Worm (Caenorhabditis elegans): ENCODE data around the gene C15H11.10.
A peak's percentile ranks its signal among the peaks of the same experiment; 100 is the strongest.

The C15H11.10 gene

DNA sequence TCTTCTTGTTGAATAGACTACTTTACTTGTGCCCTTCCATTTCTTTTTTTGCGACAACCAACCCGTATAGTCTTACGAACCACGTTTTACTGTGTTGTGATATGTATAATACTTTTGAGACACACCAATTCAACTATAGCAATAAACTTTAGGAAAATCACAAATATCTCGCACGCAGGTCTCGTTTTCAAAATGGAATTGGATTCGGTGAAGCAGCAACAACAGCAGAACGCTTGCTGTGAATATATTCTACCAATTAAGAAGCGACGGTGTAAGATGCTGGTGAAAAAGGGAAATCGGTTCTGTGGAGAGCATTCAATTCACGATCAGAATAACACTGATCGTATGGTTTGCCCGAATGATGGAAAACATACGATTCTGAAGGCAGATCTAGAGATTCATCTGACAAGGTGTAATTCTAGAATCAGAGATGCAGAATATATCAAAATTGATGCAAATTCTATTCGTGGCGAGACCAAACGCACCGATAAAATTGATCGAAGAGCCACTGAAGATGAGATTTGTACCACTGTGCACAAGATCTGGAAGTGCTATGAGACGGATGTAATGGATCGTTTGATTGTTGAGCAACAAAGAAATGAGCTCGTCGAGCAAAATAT is 37.6 kb upstream of the C15H11.10 start, which contains the start of gene Y49A3A.3 (continued):
- peak; percentile 67 for TF ChIP-seq spr-3 (GFP tag; optimal IDR thresholded peaks at IDR 0.05)
- TF ChIP-seq mdt-29 (GFP tag; IDR thresholded peaks at IDR 0.05) = no peak; the same call in 1 of the 2 replicates
- TF ChIP-seq T20F7.1 (GFP tag; optimal IDR thresholded peaks at IDR 0.05) = peak; percentile 60
- TF ChIP-seq rbr-2 (tag; optimal IDR thresholded peaks at IDR 0.05) = no peak
- peak; percentile 55 for TF ChIP-seq hlh-11 (tag; optimal IDR thresholded peaks at IDR 0.05)
- TF ChIP-seq Y5F2A.4 (GFP tag; optimal IDR thresholded peaks at IDR 0.05) = peak; percentile 62
- no peak for TF ChIP-seq zfp-2 (tag; optimal IDR thresholded peaks at IDR 0.05)
- TF ChIP-seq ZK337.2 (GFP tag; IDR thresholded peaks at IDR 0.05) = no peak
- TF ChIP-seq lin-29 (GFP tag; IDR thresholded peaks at IDR 0.05) = no peak
- TF ChIP-seq dmd-6 (GFP tag; IDR thresholded peaks at IDR 0.05) = peak; percentile 54
- no peak for TF ChIP-seq nhr-76 (tag; optimal IDR thresholded peaks at IDR 0.05)
- TF ChIP-seq set-16 (GFP tag; IDR thresholded peaks at IDR 0.05) = no peak
- peak in 1 of 2 experiments; percentile 65 for TF ChIP-seq lsy-2 (tag; optimal IDR thresholded peaks at IDR 0.05)
- no peak for TF ChIP-seq daf-12 (tag; optimal IDR thresholded peaks at IDR 0.05)
- TF ChIP-seq nhr-10 (tag; optimal IDR thresholded peaks at IDR 0.05) = no peak
- TF ChIP-seq R02D3.7 (tag; optimal IDR thresholded peaks at IDR 0.05) = no peak
- peak; percentile 37 for TF ChIP-seq duxl-1 (tag; optimal IDR thresholded peaks at IDR 0.05; ENCODE audit: poor library complexity)
- TF ChIP-seq aha-1 (tag) = peak; percentile 94
- no peak for TF ChIP-seq zag-1 (tag; optimal IDR thresholded peaks at IDR 0.05)
- TF ChIP-seq nhr-6 (tag; optimal IDR thresholded peaks at IDR 0.05) = peak; percentile 56
- TF ChIP-seq F49E8.2 (tag; optimal IDR thresholded peaks at IDR 0.05; ENCODE audit: borderline replicate concordance) = no peak
- peak; percentile 66 for TF ChIP-seq lin-38 (GFP tag; IDR thresholded peaks at IDR 0.05)
- TF ChIP-seq fkh-10 (GFP tag; optimal IDR thresholded peaks at IDR 0.05) = no peak
- no peak for TF ChIP-seq cey-2 (tag; optimal IDR thresholded peaks at IDR 0.05; ENCODE audit: borderline replicate concordance, insufficient read depth)
- TF ChIP-seq pqm-1 (tag; optimal IDR thresholded peaks at IDR 0.05) = no peak
- TF ChIP-seq ctbp-1 (GFP tag; IDR thresholded peaks at IDR 0.05) = peak; percentile 40; the same call in 1 of the 2 replicates
- no peak for TF ChIP-seq unc-39 (tag; optimal IDR thresholded peaks at IDR 0.05)
- no peak for TF ChIP-seq nhr-41 (GFP tag; IDR thresholded peaks at IDR 0.05)
- TF ChIP-seq nhr-25 (tag; optimal IDR thresholded peaks at IDR 0.05; ENCODE audit: borderline replicate concordance, insufficient read depth) = peak; percentile 59
- no peak for TF ChIP-seq nhr-77 (tag; optimal IDR thresholded peaks at IDR 0.05)
- TF ChIP-seq nhr-237 (tag; optimal IDR thresholded peaks at IDR 0.05) = peak; percentile 58
- no peak for TF ChIP-seq jun-1 (tag; optimal IDR thresholded peaks at IDR 0.05)
- peak in 1 of 2 experiments; percentile 28 for TF ChIP-seq daf-16 (GFP tag; optimal IDR thresholded peaks at IDR 0.05)
- peak; percentile 61 for TF ChIP-seq daf-16 (tag; optimal IDR thresholded peaks at IDR 0.05)
- TF ChIP-seq dmd-8 (GFP tag; IDR thresholded peaks at IDR 0.05) = no peak
- TF ChIP-seq ceh-82 (tag; optimal IDR thresholded peaks at IDR 0.05) = no peak
- peak; percentile 49; the same call in 1 of the 2 replicates for TF ChIP-seq Y105C5A.15 (GFP tag; IDR thresholded peaks at IDR 0.05)
- TF ChIP-seq aly-2 (tag; optimal IDR thresholded peaks at IDR 0.05) = peak; percentile 83
- no peak for TF ChIP-seq lin-15B (tag; optimal IDR thresholded peaks at IDR 0.05)
- TF ChIP-seq tag-97 (GFP tag; IDR thresholded peaks at IDR 0.05) = no peak
- no peak for TF ChIP-seq dmd-9 (GFP tag; IDR thresholded peaks at IDR 0.05)
- no peak for TF ChIP-seq zip-2 (tag; optimal IDR thresholded peaks at IDR 0.05)
- no peak for TF ChIP-seq fos-1 (tag; optimal IDR thresholded peaks at IDR 0.05)
- TF ChIP-seq snpc-1.2 (GFP tag; IDR thresholded peaks at IDR 0.05) = peak; percentile 68; the same call in 1 of the 2 replicates
- TF ChIP-seq lin-13 (GFP tag; optimal IDR thresholded peaks at IDR 0.05) = peak; percentile 7
- TF ChIP-seq skn-1 (tag; optimal IDR thresholded peaks at IDR 0.05) = no peak
- TF ChIP-seq egl-43 (GFP tag; IDR thresholded peaks at IDR 0.05) = peak; percentile 69; the same call in 1 of the 2 replicates
- TF ChIP-seq lin-39 (tag; optimal IDR thresholded peaks at IDR 0.05) = no peak
- peak; percentile 37; the same call in 1 of the 2 replicates for TF ChIP-seq hmg-1.1 (GFP tag; IDR thresholded peaks at IDR 0.05)
- TF ChIP-seq lir-3 (tag; optimal IDR thresholded peaks at IDR 0.05) = no peak
- TF ChIP-seq hif-1 (tag; optimal IDR thresholded peaks at IDR 0.05) = no peak

Measured in whole organism, L4 larva.